Worm (Caenorhabditis elegans): Measurements from ENCODE around the gene T26C11.9.
A peak's percentile ranks its signal among the peaks of the same experiment; 100 is the strongest.

- no peak for TF ChIP-seq ceh-63 (GFP tag; optimal IDR thresholded peaks at IDR 0.05)
- peak; percentile 33 for TF ChIP-seq pax-3 (tag; optimal IDR thresholded peaks at IDR 0.05)
- TF ChIP-seq unc-62 (GFP tag; optimal IDR thresholded peaks at IDR 0.05), result no peak
- no peak for TF ChIP-seq mep-1 (tag; optimal IDR thresholded peaks at IDR 0.05)
- TF ChIP-seq elt-2 (tag; optimal IDR thresholded peaks at IDR 0.05), result peak; percentile 15
- no peak for TF ChIP-seq mab-9 (GFP tag; IDR thresholded peaks at IDR 0.05)
- TF ChIP-seq mef-2 (tag; optimal IDR thresholded peaks at IDR 0.05), result no peak
- peak; percentile 79 for TF ChIP-seq skn-1 (tag; optimal IDR thresholded peaks at IDR 0.05)
- peak; percentile 24 to 73 for TF ChIP-seq lin-35 (GFP tag; optimal IDR thresholded peaks at IDR 0.05)
- TF ChIP-seq nhr-28 (tag; optimal IDR thresholded peaks at IDR 0.05), result no peak
Measured at ce11 chrX:1858616-1859015, 5.0 kb upstream of the T26C11.9 start.
